Fruit fly (Drosophila melanogaster) whole organism: ENCODE results near the gene Srp9.

Experiments
- CG8478 ChIP-seq: fragments of >200 bp; optimal IDR thresholded peaks from 2 replicates; lab custom pipeline; 2018; ENCODE audit warnings: inconsistent platforms
- Dll ChIP-seq: fragments of >200 bp; optimal IDR thresholded peaks from 2 replicates; lab custom pipeline; 2017
- EcR ChIP-seq, 2 experiments: fragments of >200 bp; optimal IDR thresholded peaks; 2 replicates each; lab custom pipeline; 2017; ENCODE audit warnings: missing biosample characterization in 2 of 2, missing genetic modification characterization in 2 of 2, missing genetic modification reagents in 2 of 2
- pan ChIP-seq: fragments of >200 bp; optimal IDR thresholded peaks from 2 replicates; lab custom pipeline; 2017
- psq ChIP-seq: fragments of >200 bp; optimal IDR thresholded peaks from 2 replicates; lab custom pipeline; 2017
- usp ChIP-seq: fragments of >200 bp; optimal IDR thresholded peaks from 2 replicates; lab custom pipeline; 2017; ENCODE audit warnings: missing biosample characterization, missing genetic modification characterization, mixed read lengths

The Srp9 gene

DNA sequence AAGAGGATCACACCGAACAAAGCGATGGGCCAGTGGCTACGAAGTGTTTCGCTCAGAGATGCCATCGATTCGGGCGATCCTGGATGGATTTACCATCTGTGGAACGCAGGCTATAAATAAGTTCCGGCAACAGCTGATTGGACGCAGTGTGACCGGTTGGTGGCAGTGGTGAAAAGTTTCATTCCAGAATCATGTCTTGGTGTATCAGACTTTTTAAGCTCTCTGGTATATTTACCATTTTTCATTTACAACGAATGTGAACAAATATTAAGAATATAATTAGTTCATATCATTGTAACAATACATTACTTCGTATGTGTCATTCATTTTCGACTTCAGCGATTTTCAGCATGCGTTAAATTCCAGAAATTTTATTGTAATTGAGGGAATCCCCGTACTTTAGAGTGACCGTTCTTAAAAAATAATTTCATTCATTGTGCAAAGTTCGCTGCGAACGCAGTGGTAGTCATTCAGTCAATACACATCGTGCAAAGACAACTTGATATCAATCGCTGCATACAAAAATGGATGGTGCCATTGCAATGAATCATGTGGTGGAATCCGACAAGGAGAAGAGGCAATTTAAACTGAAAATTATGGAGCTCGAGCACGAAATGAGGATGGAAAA is 21.1 kb upstream of the Srp9 start, which contains the start of gene Tmem43:
TSS of gene Tmem43 (minus strand) at position 152 of the 628 bp plus-strand sequence.
- no peak for TF ChIP-seq Dll (lab: Kevin White, UChicago)
- TF ChIP-seq psq (lab: Kevin White, UChicago) = no peak
- no peak for TF ChIP-seq EcR (GFP tag; optimal IDR thresholded peaks at IDR 0.05; lab: Kevin White, UChicago)
- TF ChIP-seq pan (lab: Kevin White, UChicago) = no peak
- TF ChIP-seq CG8478 (lab: Kevin White, UChicago) = no peak
- no peak for TF ChIP-seq usp (GFP tag; lab: Kevin White, UChicago)

DNA sequence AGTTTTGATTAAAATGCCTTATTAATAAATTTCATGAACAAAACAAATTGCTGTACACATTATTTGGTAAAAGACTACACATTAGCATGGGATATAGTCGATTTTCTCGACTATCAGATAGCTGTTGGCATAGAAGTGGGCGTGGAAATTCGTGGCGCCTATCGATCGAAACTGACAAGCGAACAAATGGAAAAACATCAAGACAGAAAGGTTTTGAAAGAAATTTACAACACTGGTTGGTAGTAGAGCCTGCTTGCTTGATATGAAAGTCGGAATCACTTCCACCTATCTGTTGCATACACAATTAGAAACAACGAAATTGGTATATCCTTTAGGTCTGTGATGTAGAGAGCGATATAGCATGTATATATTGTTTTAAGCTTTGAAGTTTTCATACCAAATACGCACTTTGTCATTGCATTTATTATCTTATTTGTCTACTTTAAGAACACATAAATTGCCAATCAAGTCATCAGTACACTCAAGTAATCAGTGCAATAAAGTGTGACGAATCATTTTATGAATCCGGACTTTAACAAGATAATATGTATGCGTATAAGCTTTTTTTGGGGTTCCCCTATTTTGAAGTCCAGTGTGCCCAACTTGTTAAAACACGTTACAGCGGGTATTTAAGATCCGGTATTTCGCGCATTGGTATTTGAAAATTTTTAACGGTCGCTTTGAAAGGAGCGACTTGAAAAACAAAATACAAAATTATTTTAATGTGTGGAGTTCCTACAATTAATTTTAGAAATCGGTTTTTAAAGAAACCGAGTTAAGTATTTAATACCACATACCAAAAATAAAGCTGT is 20.2 kb upstream of the Srp9 start:
- no peak for TF ChIP-seq pan (lab: Kevin White, UChicago)
- no peak for TF ChIP-seq usp (GFP tag; lab: Kevin White, UChicago)
- TF ChIP-seq CG8478 (lab: Kevin White, UChicago) = no peak
- TF ChIP-seq psq (lab: Kevin White, UChicago) = no peak
- no peak for TF ChIP-seq Dll (lab: Kevin White, UChicago)
- no peak for TF ChIP-seq EcR (GFP tag; optimal IDR thresholded peaks at IDR 0.05; lab: Kevin White, UChicago)

DNA sequence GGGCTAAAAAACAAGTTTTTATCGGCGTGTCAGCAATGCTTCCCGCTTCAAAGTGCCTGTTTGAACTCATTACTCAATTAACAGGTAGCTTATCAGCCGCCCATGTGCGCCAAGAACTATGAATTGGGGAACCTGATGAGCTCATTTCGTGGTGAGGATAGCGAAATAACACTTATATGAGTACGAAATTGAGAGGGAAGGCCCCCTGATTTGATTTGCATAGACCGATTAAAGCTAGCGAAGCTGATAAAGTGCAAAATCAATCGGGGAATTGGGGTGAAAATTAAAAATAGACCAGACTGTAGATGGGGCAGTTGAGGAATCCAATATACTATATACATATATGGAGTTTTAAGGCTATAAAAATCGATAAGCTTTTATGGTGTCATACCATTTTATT is 2.0 kb upstream of the Srp9 start:
- TF ChIP-seq CG8478 (lab: Kevin White, UChicago) = no peak
- TF ChIP-seq psq (lab: Kevin White, UChicago) = no peak
- TF ChIP-seq usp (GFP tag; lab: Kevin White, UChicago) = no peak

DNA sequence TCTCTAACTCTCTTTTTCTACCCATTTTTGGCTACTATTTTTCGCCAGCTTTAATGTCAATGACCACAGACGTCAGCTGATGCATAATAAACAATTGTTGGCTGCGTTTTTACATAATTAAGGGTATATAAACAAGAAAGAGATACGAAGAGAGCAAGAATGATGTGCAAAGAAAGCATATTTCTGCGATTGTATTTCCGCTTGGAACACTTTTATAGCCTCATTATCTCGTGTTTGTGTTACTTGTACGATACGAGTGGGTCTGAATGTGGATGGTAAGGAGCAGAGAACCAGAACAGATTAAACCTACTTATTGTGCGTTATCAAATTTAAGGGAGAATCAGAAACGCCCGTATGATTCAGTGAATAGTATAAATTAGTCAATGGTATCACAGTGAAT is 1.3 kb upstream of the Srp9 start:
- TF ChIP-seq usp (GFP tag; lab: Kevin White, UChicago) = no peak
- TF ChIP-seq psq (lab: Kevin White, UChicago) = no peak
- no peak for TF ChIP-seq CG8478 (lab: Kevin White, UChicago)
- no peak for TF ChIP-seq pan (lab: Kevin White, UChicago)
- TF ChIP-seq Dll (lab: Kevin White, UChicago) = no peak
- no peak for TF ChIP-seq EcR (GFP tag; optimal IDR thresholded peaks at IDR 0.05; lab: Kevin White, UChicago)

DNA sequence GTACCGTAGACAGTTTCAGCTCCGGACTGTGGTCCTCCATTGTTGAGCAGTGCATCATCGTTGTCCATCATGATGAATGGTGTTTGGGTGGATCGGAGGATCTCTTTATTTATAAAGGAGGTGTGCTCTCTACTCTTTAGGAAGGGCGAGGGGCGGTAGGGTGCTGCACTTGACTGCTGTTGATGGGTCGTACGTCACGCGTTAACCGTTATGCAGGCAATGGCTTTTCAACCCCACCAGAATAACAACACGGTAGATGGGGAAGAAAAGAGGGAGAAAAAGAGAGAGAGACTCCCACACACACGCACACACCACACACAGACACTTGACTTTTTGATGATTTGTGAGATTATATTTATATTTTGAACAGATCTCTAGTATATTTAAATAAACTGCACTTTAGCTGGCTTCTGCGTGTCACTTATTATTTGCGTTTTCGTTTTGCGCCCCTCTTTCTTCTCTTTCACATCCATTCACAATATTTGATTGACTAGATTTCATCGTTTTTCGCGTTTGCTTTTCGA is 702 bp upstream of the Srp9 start:
- TF ChIP-seq Dll (lab: Kevin White, UChicago) = no peak
- TF ChIP-seq psq (lab: Kevin White, UChicago) = no peak
- no peak for TF ChIP-seq CG8478 (lab: Kevin White, UChicago)
- TF ChIP-seq usp (GFP tag; lab: Kevin White, UChicago) = no peak
- TF ChIP-seq pan (lab: Kevin White, UChicago) = no peak
- TF ChIP-seq EcR (GFP tag; optimal IDR thresholded peaks at IDR 0.05; lab: Kevin White, UChicago) = no peak

DNA sequence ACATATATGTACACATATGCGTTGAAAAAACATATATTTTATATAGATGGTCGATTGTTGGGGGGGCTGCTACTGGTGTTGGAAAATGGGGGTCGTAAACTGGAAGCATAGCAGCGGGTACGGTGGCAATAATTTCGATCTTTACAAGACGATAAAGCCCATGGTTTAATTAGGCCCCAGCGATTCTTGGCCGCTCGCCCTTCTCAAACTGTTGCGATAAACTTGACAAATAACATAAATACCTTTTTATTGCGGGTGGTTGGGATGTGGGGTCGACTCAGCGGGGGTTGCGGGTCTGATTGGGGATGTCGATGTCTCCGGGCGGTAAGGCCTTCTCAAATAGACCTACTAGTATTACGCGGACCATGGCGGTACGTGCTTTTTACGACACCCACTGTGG is 2.5 kb downstream of the Srp9 start:
- TF ChIP-seq CG8478 (lab: Kevin White, UChicago) = no peak
- TF ChIP-seq Dll (lab: Kevin White, UChicago) = no peak
- no peak for TF ChIP-seq EcR (GFP tag; optimal IDR thresholded peaks at IDR 0.05; lab: Kevin White, UChicago)
- TF ChIP-seq usp (GFP tag; lab: Kevin White, UChicago) = no peak
- TF ChIP-seq psq (lab: Kevin White, UChicago) = no peak
- no peak for TF ChIP-seq pan (lab: Kevin White, UChicago)

DNA sequence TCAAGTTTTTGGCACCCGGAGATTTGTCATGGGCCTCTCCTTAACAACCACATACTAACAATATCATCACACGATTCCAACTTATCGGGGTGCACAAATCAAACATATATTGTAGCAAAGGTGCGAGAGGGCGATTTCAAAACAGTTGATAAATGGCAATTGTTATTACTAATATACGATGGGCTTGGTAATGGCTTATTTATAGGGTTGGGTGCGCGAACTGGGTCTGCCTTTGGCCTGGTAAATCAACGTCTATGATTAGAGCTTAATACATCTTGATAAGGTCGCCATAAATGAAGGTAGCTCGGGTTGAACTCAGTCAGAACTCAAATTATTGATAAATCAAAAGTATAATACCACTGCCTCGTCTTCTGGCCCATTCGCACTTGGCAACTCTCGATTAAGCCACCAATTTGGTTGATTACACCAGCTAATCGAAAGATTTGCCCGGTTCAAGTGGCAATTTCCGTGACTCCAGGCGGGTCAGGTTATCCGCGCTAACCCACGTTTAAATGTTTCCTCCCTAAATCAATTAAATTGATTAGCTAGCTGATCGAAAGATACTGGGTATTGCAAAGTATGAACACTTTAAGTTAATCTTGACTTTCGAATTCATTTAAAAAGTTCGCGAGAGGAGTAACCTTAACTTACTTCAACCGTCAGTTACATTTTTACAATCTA is 4.5 kb downstream of the Srp9 start:
- TF ChIP-seq EcR (GFP tag; optimal IDR thresholded peaks at IDR 0.05; lab: Kevin White, UChicago) (no peak), pan (lab: Kevin White, UChicago) (no peak), usp (GFP tag; lab: Kevin White, UChicago) (no peak), Dll (lab: Kevin White, UChicago) (no peak), CG8478 (lab: Kevin White, UChicago) (no peak), psq (lab: Kevin White, UChicago) (no peak)

DNA sequence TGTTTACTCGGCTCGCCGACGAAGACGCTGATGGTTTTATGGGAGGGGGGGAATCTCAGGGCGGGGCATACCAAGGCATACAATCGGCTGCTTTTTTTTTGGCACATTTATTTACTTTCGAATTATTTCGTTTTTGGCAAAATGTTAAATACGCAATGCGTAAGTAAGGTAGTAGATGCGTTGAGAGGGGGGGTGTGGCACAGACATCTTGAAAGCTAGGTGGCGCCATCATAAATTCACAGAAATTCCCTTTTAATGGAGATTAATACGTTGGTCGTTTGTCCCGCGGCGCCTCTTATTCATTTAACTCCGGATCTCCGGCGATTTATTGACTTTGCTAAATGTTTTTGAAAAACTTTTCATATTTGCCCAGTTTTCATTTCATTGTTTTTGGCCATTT is 5.3 kb downstream of the Srp9 start:
- TF ChIP-seq CG8478 (lab: Kevin White, UChicago) (no peak), Dll (lab: Kevin White, UChicago) (no peak), EcR (GFP tag; optimal IDR thresholded peaks at IDR 0.05; lab: Kevin White, UChicago) (no peak), pan (lab: Kevin White, UChicago) (no peak), psq (lab: Kevin White, UChicago) (no peak), usp (GFP tag; lab: Kevin White, UChicago) (no peak)

DNA sequence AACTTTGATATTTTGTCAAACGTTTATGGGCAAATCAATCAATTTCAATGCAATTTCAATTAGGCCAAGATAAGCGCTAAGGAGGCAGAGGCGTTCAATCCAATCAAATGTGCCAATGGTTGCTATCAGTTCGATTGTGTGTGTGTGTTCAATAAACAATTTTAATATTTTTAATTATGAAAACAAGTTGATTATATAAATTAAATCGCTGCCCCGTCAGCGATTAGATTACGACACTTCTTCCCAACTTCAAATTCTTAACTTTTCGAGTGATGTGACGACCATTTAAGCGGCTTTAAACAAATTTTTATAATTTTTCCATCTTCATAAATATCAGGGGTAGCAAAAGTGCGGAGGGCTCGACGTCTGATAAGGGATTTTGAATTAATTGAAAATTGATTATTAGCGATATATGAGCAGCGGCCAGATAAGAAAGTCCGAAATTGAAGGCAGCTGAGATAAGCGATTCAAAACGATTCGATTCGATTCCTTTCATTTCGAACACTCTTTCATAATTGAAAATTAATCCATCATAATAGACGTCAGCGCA is 6.3 kb downstream of the Srp9 start:
- TF ChIP-seq Dll (lab: Kevin White, UChicago) (no peak), usp (GFP tag; lab: Kevin White, UChicago) (no peak), EcR (GFP tag; optimal IDR thresholded peaks at IDR 0.05; lab: Kevin White, UChicago) (no peak), pan (lab: Kevin White, UChicago) (no peak), CG8478 (lab: Kevin White, UChicago) (no peak)

DNA sequence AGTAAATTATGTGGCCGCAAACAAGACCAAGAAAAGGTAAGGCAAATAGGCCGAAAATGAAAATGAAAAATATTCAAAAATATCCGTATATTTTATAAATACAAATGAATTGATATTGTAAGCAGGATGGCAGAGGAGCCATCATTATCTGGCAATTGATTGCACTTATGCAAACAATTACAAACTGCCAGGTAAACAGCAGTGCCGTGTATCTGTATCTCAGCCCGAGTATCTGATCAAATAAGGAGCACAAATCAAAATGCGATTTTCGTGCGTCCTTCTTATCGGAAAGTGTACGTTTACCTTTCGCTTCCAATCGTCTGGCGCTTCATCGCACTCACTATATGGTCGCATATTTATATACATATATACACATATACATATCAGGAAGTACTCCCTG is 6.9 kb downstream of the Srp9 start:
- TF ChIP-seq EcR (GFP tag; optimal IDR thresholded peaks at IDR 0.05; lab: Kevin White, UChicago) (no peak), CG8478 (lab: Kevin White, UChicago) (no peak), usp (GFP tag; lab: Kevin White, UChicago) (no peak), pan (lab: Kevin White, UChicago) (no peak), Dll (lab: Kevin White, UChicago) (no peak), psq (lab: Kevin White, UChicago) (no peak)
